Worm (Caenorhabditis elegans): Measurements from ENCODE around the gene klf-1.

DNA sequence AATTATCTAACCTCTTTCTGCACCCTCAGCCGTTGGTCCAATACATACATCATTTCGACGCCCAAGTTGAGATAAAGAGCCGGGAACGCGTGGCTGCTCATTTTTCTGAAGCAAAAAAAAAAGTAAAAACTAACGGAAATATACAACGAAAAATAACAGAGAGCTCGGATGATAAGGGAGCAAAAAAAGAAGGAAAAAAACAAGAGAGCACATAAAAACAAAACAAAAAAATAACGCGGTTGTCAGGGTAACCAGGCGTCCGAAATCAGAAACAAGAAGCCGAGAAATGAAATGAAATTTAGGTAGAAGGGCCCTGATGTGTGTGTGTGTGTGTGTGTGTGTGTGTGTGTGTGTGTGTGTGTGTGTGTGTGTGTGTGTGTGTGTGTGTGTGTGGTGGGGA, 50.0 kb downstream of the klf-1 start, which contains the start of gene R10F2.5:
- TF ChIP-seq him-1 (tag; optimal IDR thresholded peaks at IDR 0.05) (no peak), dao-5 (tag; optimal IDR thresholded peaks at IDR 0.05) (no peak)
